Fruit fly (Drosophila melanogaster): Measurements from ENCODE around the gene SPH93.

DNA sequence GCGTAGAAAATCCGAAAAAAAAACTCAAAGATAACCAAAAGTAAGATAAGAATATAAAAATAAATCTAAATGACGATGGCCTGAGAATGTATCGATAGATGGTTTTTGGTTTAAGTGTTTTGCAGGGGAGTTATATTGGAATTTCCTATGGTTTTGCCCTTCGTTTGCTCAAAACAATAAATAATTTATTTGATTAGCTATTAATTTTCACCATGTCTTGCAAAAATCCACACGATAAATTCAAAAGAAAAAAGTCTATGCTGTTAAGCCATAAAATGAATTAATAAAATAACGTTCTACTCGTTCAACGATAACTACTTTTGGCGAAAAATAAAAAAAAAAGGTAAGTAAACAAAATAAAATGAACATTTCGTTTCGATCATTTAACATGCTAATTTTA lies 8.7 kb downstream of the SPH93 start:
- TF ChIP-seq psq (optimal IDR thresholded peaks at IDR 0.05) (no peak), h (optimal IDR thresholded peaks at IDR 0.05) (no peak), insv (optimal IDR thresholded peaks at IDR 0.05) (no peak), ttk (optimal IDR thresholded peaks at IDR 0.05) (no peak)

All from Kc167 (cell line).